Worm (Caenorhabditis elegans) whole organism, early embryonic: ENCODE results near the gene cyp-35C1.

ENCODE experiments used
- B0310.2 ChIP-seq: sonication (generic microtip); optimal IDR thresholded peaks from 2 replicates; lab custom pipeline; 2016; ENCODE audit warnings: mild to moderate bottlenecking, missing genetic modification characterization, missing compliant biosample characterization
- F13C5.2 ChIP-seq: sonication (generic microtip); optimal IDR thresholded peaks from 2 replicates; lab custom pipeline; 2017; ENCODE audit warnings: mild to moderate bottlenecking, missing genetic modification characterization, inconsistent platforms, missing compliant biosample characterization
- ama-1 ChIP-seq: fragments of 150-350 bp; optimal IDR thresholded peaks from 2 replicates; lab custom pipeline; 2014
- ceh-36 ChIP-seq: sonication (generic microtip); optimal IDR thresholded peaks from 2 replicates; lab custom pipeline; 2016; ENCODE audit warnings: missing genetic modification characterization, inconsistent platforms, missing compliant biosample characterization
- hmbx-1 ChIP-seq: sonication (generic microtip); optimal IDR thresholded peaks from 2 replicates; lab custom pipeline; 2016; ENCODE audit warnings: mild to moderate bottlenecking, missing genetic modification characterization, missing compliant biosample characterization
- hmg-4 ChIP-seq: fragments of 200-800 bp; sonication (Bioruptor generic); optimal IDR thresholded peaks from 2 replicates; lab custom pipeline; 2018; ENCODE audit warnings: mild to moderate bottlenecking, missing genetic modification characterization, missing compliant biosample characterization
- scrt-1 ChIP-seq: fragments of 200-800 bp; sonication (Bioruptor generic); IDR thresholded peaks from 2 replicates; pipeline ENCODE4 v1.3.6; 2022; ENCODE audit warnings: missing genetic modification characterization, missing compliant biosample characterization
- sea-1 ChIP-seq: fragments of 200-800 bp; sonication (Bioruptor generic); conservative IDR thresholded peaks from 2 replicates; pipeline ENCODE4 v1.3.6; 2022; ENCODE audit warnings: missing genetic modification characterization, missing compliant biosample characterization
- tbx-37 ChIP-seq: fragments of 200-800 bp; sonication (Bioruptor generic); conservative IDR thresholded peaks from 2 replicates; pipeline ENCODE4 v1.3.6; 2022; ENCODE audit warnings: missing genetic modification reagents, missing genetic modification characterization, missing compliant biosample characterization

DNA sequence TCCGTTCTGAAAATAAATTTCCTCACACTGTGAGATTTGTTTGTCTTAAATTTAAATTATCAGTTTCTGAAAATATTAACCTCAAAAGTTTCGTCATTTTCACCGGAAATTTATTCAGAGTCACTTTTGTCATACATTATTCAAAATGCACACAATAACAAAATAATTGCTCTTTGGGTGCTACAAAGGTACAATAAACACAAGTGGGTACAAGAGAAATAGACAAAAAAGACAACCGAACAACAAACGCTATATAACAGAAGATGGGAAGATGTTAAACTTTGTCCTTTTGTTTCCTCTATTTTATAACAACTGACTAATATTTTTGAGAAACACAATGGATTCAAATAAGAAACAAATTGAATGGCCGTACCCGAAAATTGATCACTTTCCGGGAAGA lies 28.7 kb downstream of the cyp-35C1 start:
- TF ChIP-seq ceh-36 (tag; lab: Kevin White, UChicago) (no peak), hmbx-1 (tag; lab: Kevin White, UChicago) (no peak), tbx-37 (no peak), B0310.2 (tag; lab: Kevin White, UChicago) (no peak), ama-1 (lab: Kevin White, UChicago) (no peak), sea-1 (GFP tag; lab: Robert Waterston, UW) (no peak), scrt-1 (no peak), F13C5.2 (tag; lab: Kevin White, UChicago) (no peak), hmg-4 (no peak)
